Worm (Caenorhabditis elegans) whole organism, L2 larva: ENCODE data around the gene dpy-20.

Experiments used
- blmp-1 ChIP-seq: sonication (generic microtip); optimal IDR thresholded peaks from 2 replicates; lab custom pipeline; 2017; ENCODE audit warnings: missing genetic modification characterization, mild to moderate bottlenecking, missing compliant biosample characterization, antibody characterized with exemption, moderate library complexity; ENCODE audit not compliant: insufficient read depth
- nhr-6 ChIP-seq: fragments of 150-350 bp; optimal IDR thresholded peaks from 2 replicates; lab custom pipeline; 2014; ENCODE audit warnings: missing biosample characterization, missing genetic modification characterization

DNA sequence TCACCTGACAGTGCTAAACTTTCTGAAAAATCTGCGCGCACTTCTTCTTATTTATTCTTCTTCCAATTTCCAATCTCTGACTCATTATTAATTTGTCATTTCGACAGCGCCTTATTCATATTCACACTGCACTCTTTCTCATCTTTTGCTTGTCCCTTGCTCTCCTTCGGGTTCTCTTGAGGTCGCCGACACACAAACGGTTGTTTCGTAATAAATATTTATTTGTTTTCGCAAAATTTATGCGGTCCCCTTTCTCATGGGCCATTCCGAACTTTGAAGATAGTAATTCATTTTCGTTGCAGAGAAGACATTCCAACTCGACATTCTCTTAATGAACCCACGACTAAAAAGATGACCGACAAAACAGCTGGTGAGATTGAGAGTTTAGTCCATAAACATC lies 14.1 kb upstream of the dpy-20 start, which contains the start of gene magi-1:
- no peak for TF ChIP-seq blmp-1
- no peak for TF ChIP-seq nhr-6 (tag; lab: Kevin White, UChicago)
